Fruit fly (Drosophila melanogaster): ENCODE measurements around the gene sphinx1.

Gene sphinx1

DNA sequence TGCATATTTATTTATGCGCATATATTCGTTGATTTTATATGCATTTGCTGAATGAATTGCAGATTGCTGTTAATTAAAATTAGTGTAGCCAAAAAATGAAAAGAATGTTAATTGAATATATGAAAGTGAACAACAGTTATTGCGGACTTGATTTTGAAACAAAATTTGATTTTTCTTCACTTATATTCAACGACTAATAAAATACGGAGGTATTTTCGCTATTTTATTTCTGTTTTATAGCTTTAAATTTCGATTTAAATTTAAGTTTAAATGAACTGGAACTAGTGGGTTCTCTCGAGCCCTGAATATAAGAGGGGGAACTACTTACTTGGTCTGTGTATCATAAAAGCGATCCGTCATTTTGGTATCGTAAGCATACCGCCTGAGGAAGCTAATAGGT lies 43.1 kb downstream of the sphinx1 start, which contains the start of gene CG32379:
CG32379 (plus strand) TSS at position 301 of the 400 bp plus-strand sequence.
- TF ChIP-seq CG12768 (GFP tag; optimal IDR thresholded peaks at IDR 0.05) (no peak), CG33017 (tag; optimal IDR thresholded peaks at IDR 0.05) (no peak), CG5204 (GFP tag; optimal IDR thresholded peaks at IDR 0.05) (no peak), kay (GFP tag; ENCODE audit: borderline replicate concordance) (no peak), CG11617 (GFP tag; optimal IDR thresholded peaks at IDR 0.05) (no peak), Crg-1 (GFP tag; optimal IDR thresholded peaks at IDR 0.05) (no peak), pad (GFP tag; optimal IDR thresholded peaks at IDR 0.05) (no peak), cnc (optimal IDR thresholded peaks at IDR 0.05) (no peak), CG1620 (GFP tag; optimal IDR thresholded peaks at IDR 0.05) (no peak), CG14711 (tag; optimal IDR thresholded peaks at IDR 0.05) (no peak), Mnt (GFP tag; optimal IDR thresholded peaks at IDR 0.05) (no peak), bab1 (GFP tag; optimal IDR thresholded peaks at IDR 0.05) (no peak), CG7045 (GFP tag; optimal IDR thresholded peaks at IDR 0.05) (no peak), cic (GFP tag; optimal IDR thresholded peaks at IDR 0.05) (no peak), ovo (GFP tag; optimal IDR thresholded peaks at IDR 0.05) (no peak), toe (GFP tag; optimal IDR thresholded peaks at IDR 0.05) (no peak), CG7101 (tag; optimal IDR thresholded peaks at IDR 0.05) (no peak), Clk (GFP tag; optimal IDR thresholded peaks at IDR 0.05) (no peak), Hr96 (GFP tag; optimal IDR thresholded peaks at IDR 0.05) (no peak)

DNA sequence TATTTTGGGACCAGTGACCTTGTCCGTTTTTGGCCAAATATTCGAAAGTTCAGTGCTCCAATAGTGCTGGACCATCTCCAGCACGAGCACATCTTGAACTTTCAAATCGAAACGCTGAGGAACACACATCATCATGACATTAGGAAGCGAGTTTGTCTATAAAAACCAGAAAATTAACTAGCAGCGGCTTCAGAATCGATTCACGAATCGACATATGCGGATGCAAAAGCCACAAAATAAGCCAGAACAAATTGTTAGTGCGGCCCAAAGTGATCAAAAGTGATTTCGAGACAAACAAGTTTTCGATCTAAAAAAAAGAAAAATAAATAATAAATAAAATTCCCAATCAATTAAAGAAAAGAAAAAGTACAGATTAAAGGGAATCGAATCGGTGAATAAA lies 48.8 kb downstream of the sphinx1 start, which contains the start of gene CG8563:
CG8563 (plus strand) TSS at position 301 of the 400 bp plus-strand sequence.
- no peak for TF ChIP-seq Clk (GFP tag; optimal IDR thresholded peaks at IDR 0.05)

dm6 chr3L:7390004-7390403 lies 49.2 kb downstream of the sphinx1 start:
- no peak for TF ChIP-seq bab1 (GFP tag; optimal IDR thresholded peaks at IDR 0.05)
- TF ChIP-seq Hr96 (GFP tag; optimal IDR thresholded peaks at IDR 0.05): no peak
- TF ChIP-seq CG12768 (GFP tag; optimal IDR thresholded peaks at IDR 0.05): no peak
- no peak for TF ChIP-seq Clk (GFP tag; optimal IDR thresholded peaks at IDR 0.05)
